Worm (Caenorhabditis elegans) whole organism, L3 larva: ENCODE data around the gene znf-622.

Experiments used
- ZK546.5 ChIP-seq: sonication (generic microtip); optimal IDR thresholded peaks from 2 replicates; lab custom pipeline; 2017; ENCODE audit warnings: missing biosample characterization, missing genetic modification characterization
- aly-2 ChIP-seq: fragments of 150-350 bp; optimal IDR thresholded peaks from 2 replicates; lab custom pipeline; 2014; ENCODE audit warnings: missing biosample characterization, missing genetic modification characterization
- ama-1 ChIP-seq: fragments of 150-350 bp; optimal IDR thresholded peaks from 2 replicates; lab custom pipeline; 2018
- daf-12 ChIP-seq: fragments of 150-350 bp; optimal IDR thresholded peaks from 2 replicates; lab custom pipeline; 2014; ENCODE audit warnings: missing biosample characterization, missing genetic modification reagents, missing genetic modification characterization
- fkh-10 ChIP-seq: sonication (generic microtip); optimal IDR thresholded peaks from 2 replicates; lab custom pipeline; 2017; ENCODE audit warnings: missing biosample characterization, missing genetic modification reagents, missing genetic modification characterization
- nfya-1 ChIP-seq: sonication (generic microtip); optimal IDR thresholded peaks from 2 replicates; lab custom pipeline; 2017; ENCODE audit warnings: missing genetic modification characterization, mild to moderate bottlenecking, missing compliant biosample characterization, antibody characterized with exemption, moderate library complexity; ENCODE audit not compliant: insufficient read depth
- nhr-12 ChIP-seq: fragments of 150-350 bp; optimal IDR thresholded peaks from 2 replicates; lab custom pipeline; 2014; ENCODE audit warnings: missing biosample characterization, missing genetic modification characterization
- snpc-4 ChIP-seq: fragments of 150-350 bp; optimal IDR thresholded peaks from 2 replicates; lab custom pipeline; 2014; ENCODE audit warnings: missing biosample characterization, missing genetic modification characterization
- unc-62 ChIP-seq: fragments of 150-350 bp; sonication (generic microtip); optimal IDR thresholded peaks from 4 replicates; lab custom pipeline; 2014; ENCODE audit warnings: missing biosample characterization, missing genetic modification reagents, missing genetic modification characterization
- ztf-4 ChIP-seq: fragments of 150-350 bp; optimal IDR thresholded peaks from 2 replicates; lab custom pipeline; 2014; ENCODE audit warnings: missing biosample characterization, missing genetic modification characterization

ce11 chrIII:6399424-6399823, 18.0 kb downstream of the znf-622 start:
- TF ChIP-seq ZK546.5 = no peak
- no peak for TF ChIP-seq ama-1 (lab: Kevin White, UChicago)
- TF ChIP-seq snpc-4 (tag; lab: Kevin White, UChicago) = no peak
- TF ChIP-seq daf-12 = no peak
- no peak for TF ChIP-seq ztf-4 (tag; lab: Kevin White, UChicago)
- TF ChIP-seq aly-2 (tag; lab: Kevin White, UChicago) = no peak
- no peak for TF ChIP-seq unc-62
- TF ChIP-seq nfya-1 (tag; lab: Kevin White, UChicago) = no peak
- TF ChIP-seq nhr-12 (tag; lab: Kevin White, UChicago) = no peak
- peak; percentile 59 for TF ChIP-seq fkh-10 (GFP tag; lab: Kevin White, UChicago)
